Worm (Caenorhabditis elegans): ENCODE data around the gene srbc-59.

The srbc-59 gene

ce11 chrV:743348-743747 lies 35.1 kb upstream of the srbc-59 start, which contains the start of gene str-134:
str-134 (plus strand) TSS chrV:743648.
- TF ChIP-seq tra-4 (tag; optimal IDR thresholded peaks at IDR 0.05) (no peak), ceh-36 (tag; optimal IDR thresholded peaks at IDR 0.05) (no peak)

- TF ChIP-seq hmg-4 (GFP tag; optimal IDR thresholded peaks at IDR 0.05) (no peak), tbx-11 (GFP tag; IDR thresholded peaks at IDR 0.05) (no peak), ets-7 (tag; optimal IDR thresholded peaks at IDR 0.05) (no peak), sea-1 (GFP tag; conservative IDR thresholded peaks at IDR 0.05) (no peak), hnd-1 (tag; optimal IDR thresholded peaks at IDR 0.05) (no peak), tbx-37 (GFP tag; conservative IDR thresholded peaks at IDR 0.05) (no peak), ceh-36 (tag; optimal IDR thresholded peaks at IDR 0.05) (no peak), ceh-13 (GFP tag; optimal IDR thresholded peaks at IDR 0.05) (no peak), scrt-1 (GFP tag; IDR thresholded peaks at IDR 0.05) (no peak), flt-1 (GFP tag; IDR thresholded peaks at IDR 0.05) (no peak), F13C5.2 (tag; optimal IDR thresholded peaks at IDR 0.05) (no peak), tra-4 (tag; optimal IDR thresholded peaks at IDR 0.05) (no peak), pes-1 (GFP tag; IDR thresholded peaks at IDR 0.05) (no peak), ama-1 (optimal IDR thresholded peaks at IDR 0.05) (no peak), aly-1 (tag; optimal IDR thresholded peaks at IDR 0.05) (no peak)
Measured at ce11 chrV:748044-748443, 30.4 kb upstream of the srbc-59 start, which contains the start of gene sri-4. sri-4 (plus strand) TSS chrV:748344.

DNA sequence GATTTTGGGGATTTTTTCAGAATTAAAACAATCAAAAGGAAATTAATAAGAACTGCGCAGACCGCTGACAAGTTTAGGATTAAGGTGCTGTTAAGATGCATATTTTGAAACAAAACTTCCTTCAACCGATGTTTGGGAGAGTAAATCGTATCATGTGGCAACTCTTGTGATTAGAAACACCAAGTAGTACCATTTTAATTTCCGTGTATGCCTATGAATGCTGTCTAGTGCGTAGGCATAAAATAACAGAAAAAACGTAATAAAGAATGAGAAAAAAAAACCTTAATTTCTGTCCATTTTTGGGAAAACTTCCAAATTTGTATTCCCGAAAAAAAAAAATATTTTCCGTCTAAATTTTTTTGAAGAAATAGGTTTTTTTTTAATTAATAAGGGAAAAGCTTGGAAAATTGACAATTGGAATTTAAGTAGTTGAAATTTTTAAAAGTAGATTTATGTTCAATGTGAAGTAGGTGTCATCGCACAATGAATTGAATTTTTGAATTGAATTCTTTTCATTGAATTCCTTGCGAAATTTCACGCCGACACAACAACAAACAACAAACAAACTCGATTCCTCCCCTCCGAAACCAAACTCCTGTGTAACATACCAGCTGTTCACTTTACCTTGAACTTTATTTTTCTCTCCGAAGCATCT lies 25.6 kb upstream of the srbc-59 start, which contains the start of the genes str-262 and srp-1:
TSS of gene str-262 (minus strand) at position 101 of the 655 bp plus-strand sequence.
TSS of gene srp-1 (plus strand) at position 605 of the 655 bp plus-strand sequence.
- TF ChIP-seq tra-4 (tag; optimal IDR thresholded peaks at IDR 0.05) (no peak), sea-1 (GFP tag; conservative IDR thresholded peaks at IDR 0.05) (no peak), tbx-11 (GFP tag; IDR thresholded peaks at IDR 0.05) (no peak), ceh-13 (GFP tag; optimal IDR thresholded peaks at IDR 0.05) (no peak)

ce11 chrV:756169-756568 lies 22.3 kb upstream of the srbc-59 start, which contains the start of gene str-20:
str-20 (plus strand) TSS chrV:756469.
- TF ChIP-seq tbx-37 (GFP tag; conservative IDR thresholded peaks at IDR 0.05), result no peak
- no peak for TF ChIP-seq pes-1 (GFP tag; IDR thresholded peaks at IDR 0.05)
- TF ChIP-seq tra-4 (tag; optimal IDR thresholded peaks at IDR 0.05), result no peak

- TF ChIP-seq hmg-4 (GFP tag; optimal IDR thresholded peaks at IDR 0.05) (no peak), pes-1 (GFP tag; IDR thresholded peaks at IDR 0.05) (no peak)
Measured at ce11 chrV:761235-761634, 17.2 kb upstream of the srbc-59 start, which contains the start of gene C05E4.15. C05E4.15 (minus strand) TSS chrV:761335.

DNA sequence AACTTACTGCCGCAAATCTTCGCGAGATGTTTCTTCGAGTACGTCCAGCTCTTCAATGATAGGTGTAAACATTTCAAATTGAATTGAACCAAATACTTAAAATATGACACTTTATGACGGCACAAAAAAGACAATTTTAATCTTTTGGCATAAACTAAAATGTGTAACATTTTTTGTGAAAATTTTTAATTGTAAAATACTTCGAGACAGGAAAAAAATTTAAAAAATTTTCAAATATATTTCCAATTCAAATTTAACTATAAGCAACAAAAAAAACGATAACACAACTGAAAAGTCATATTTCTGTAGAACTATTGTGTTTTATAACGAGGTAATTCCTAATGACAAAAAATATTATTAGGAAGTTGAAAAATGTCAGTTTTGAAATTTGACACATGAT lies 16.6 kb upstream of the srbc-59 start, which contains the start of gene C05E4.12:
TSS of gene C05E4.12 (minus strand) at position 101 of the 400 bp plus-strand sequence.
- TF ChIP-seq hnd-1 (tag; optimal IDR thresholded peaks at IDR 0.05) (no peak), B0310.2 (tag; optimal IDR thresholded peaks at IDR 0.05) (no peak), pes-1 (GFP tag; IDR thresholded peaks at IDR 0.05) (no peak), sea-1 (GFP tag; conservative IDR thresholded peaks at IDR 0.05) (no peak), tbx-37 (GFP tag; conservative IDR thresholded peaks at IDR 0.05) (no peak), F13C5.2 (tag; optimal IDR thresholded peaks at IDR 0.05) (no peak), flt-1 (GFP tag; IDR thresholded peaks at IDR 0.05) (no peak), tra-4 (tag; optimal IDR thresholded peaks at IDR 0.05) (no peak), scrt-1 (GFP tag; IDR thresholded peaks at IDR 0.05) (no peak)

DNA sequence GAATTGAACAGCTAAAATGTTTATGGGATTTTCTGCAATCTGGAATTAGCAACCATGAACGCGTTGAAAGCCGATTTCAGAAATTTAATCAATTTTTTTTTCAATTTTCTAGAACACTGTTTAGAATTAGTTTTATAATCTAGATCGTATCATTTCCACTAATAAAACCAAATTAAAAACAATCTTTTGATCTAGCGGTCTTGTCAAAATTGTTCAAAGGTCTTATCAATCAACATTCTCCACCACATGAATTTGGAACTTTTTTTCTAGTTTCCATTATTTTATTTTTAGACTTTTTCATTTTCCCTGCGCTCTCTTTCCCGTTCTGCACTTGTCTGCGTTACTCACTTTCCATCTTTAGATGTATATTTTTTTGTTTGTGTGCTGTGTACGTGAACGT lies 16.1 kb upstream of the srbc-59 start, which contains the start of gene srp-2:
TSS of gene srp-2 (plus strand) at position 301 of the 400 bp plus-strand sequence.
- no peak for TF ChIP-seq pes-1 (GFP tag; IDR thresholded peaks at IDR 0.05)
- TF ChIP-seq B0310.2 (tag; optimal IDR thresholded peaks at IDR 0.05), result no peak
- TF ChIP-seq hmg-4 (GFP tag; optimal IDR thresholded peaks at IDR 0.05), result no peak
- no peak for TF ChIP-seq flt-1 (GFP tag; IDR thresholded peaks at IDR 0.05)
- TF ChIP-seq hmbx-1 (tag; optimal IDR thresholded peaks at IDR 0.05), result no peak

DNA sequence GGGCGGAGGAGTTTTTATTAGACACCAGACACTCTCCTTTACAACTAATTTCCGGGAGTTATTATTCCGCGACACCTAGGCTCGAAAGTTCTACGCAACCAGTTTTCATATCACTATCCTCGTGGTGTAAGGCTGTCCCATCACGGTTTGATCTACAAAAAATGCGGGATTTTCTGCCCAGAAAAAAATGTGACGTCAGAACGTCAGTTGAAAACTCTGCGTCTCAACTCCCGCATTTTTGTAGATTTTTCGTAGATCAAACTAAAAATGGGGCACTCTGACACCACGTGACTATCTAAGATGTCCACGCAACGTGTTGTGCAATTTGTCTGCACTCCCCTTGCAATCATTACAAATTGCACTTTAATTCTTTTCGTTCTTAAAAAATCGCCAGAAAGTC lies 13.7 kb upstream of the srbc-59 start, which contains the start of gene str-238:
TSS of gene str-238 (plus strand) at position 301 of the 400 bp plus-strand sequence.
- TF ChIP-seq sea-1 (GFP tag; conservative IDR thresholded peaks at IDR 0.05), result no peak
- no peak for TF ChIP-seq ceh-13 (GFP tag; optimal IDR thresholded peaks at IDR 0.05)
- no peak for TF ChIP-seq hmg-4 (GFP tag; optimal IDR thresholded peaks at IDR 0.05)
- no peak for TF ChIP-seq hmbx-1 (tag; optimal IDR thresholded peaks at IDR 0.05)
- no peak for TF ChIP-seq ama-1 (optimal IDR thresholded peaks at IDR 0.05)
- TF ChIP-seq hnd-1 (tag; optimal IDR thresholded peaks at IDR 0.05), result no peak
- no peak for TF ChIP-seq ets-7 (tag; optimal IDR thresholded peaks at IDR 0.05)
- no peak for TF ChIP-seq tra-4 (tag; optimal IDR thresholded peaks at IDR 0.05)
- no peak for TF ChIP-seq pes-1 (GFP tag; IDR thresholded peaks at IDR 0.05)
- TF ChIP-seq scrt-1 (GFP tag; IDR thresholded peaks at IDR 0.05), result no peak
- TF ChIP-seq tbx-11 (GFP tag; IDR thresholded peaks at IDR 0.05), result no peak
- no peak for TF ChIP-seq F13C5.2 (tag; optimal IDR thresholded peaks at IDR 0.05)
- no peak for TF ChIP-seq flt-1 (GFP tag; IDR thresholded peaks at IDR 0.05)
- no peak for TF ChIP-seq B0310.2 (tag; optimal IDR thresholded peaks at IDR 0.05)
- TF ChIP-seq tbx-37 (GFP tag; conservative IDR thresholded peaks at IDR 0.05), result no peak
- no peak for TF ChIP-seq aly-1 (tag; optimal IDR thresholded peaks at IDR 0.05)
- no peak for TF ChIP-seq ceh-36 (tag; optimal IDR thresholded peaks at IDR 0.05)

Data from whole organism, early embryonic.